Fruit fly (Drosophila melanogaster) whole organism, embryonic: ENCODE measurements around the gene klu.

Source experiments
- Atf6 ChIP-seq: fragments of 200-800 bp; sonication (Bioruptor generic); IDR thresholded peaks from 2 replicates; pipeline ENCODE4 v1.3.6; 2022; ENCODE audit warnings: missing biosample characterization, missing genetic modification characterization
- BtbVII ChIP-seq: fragments of 200-800 bp; sonication (Bioruptor generic); optimal IDR thresholded peaks from 3 replicates; lab custom pipeline; 2017; ENCODE audit warnings: missing biosample characterization, mild to moderate bottlenecking, missing genetic modification characterization
- CG10147 ChIP-seq: fragments of 200-800 bp; sonication (Bioruptor generic); optimal IDR thresholded peaks from 2 replicates; lab custom pipeline; 2019; ENCODE audit warnings: missing biosample characterization, mild to moderate bottlenecking, missing genetic modification characterization, moderate library complexity
- CG10462 ChIP-seq: fragments of 200-800 bp; sonication (Bioruptor generic); optimal IDR thresholded peaks from 2 replicates; lab custom pipeline; 2016; ENCODE audit warnings: missing biosample characterization, missing genetic modification characterization
- CG11085 ChIP-seq: fragments of 200-800 bp; sonication (Bioruptor generic); IDR thresholded peaks from 2 replicates; pipeline ENCODE4 v1.3.6; 2022; ENCODE audit warnings: missing biosample characterization, missing genetic modification characterization
- CG11398 ChIP-seq: fragments of 200-800 bp; sonication (Bioruptor generic); optimal IDR thresholded peaks from 2 replicates; lab custom pipeline; 2016; ENCODE audit warnings: missing biosample characterization, missing genetic modification characterization
- CG11560 ChIP-seq: fragments of 200-800 bp; sonication (Bioruptor generic); IDR thresholded peaks from 3 replicates; pipeline ENCODE4 v1.3.6; 2022; ENCODE audit warnings: missing biosample characterization, missing genetic modification characterization
- CG11723 ChIP-seq: fragments of 200-800 bp; sonication (Bioruptor generic); optimal IDR thresholded peaks from 2 replicates; lab custom pipeline; 2017; ENCODE audit warnings: missing biosample characterization, mild to moderate bottlenecking, missing genetic modification characterization
- CG12744 ChIP-seq: fragments of 200-800 bp; sonication (Bioruptor generic); optimal IDR thresholded peaks from 2 replicates; lab custom pipeline; 2016; ENCODE audit warnings: missing biosample characterization, missing genetic modification characterization
- CG13894 ChIP-seq: fragments of 200-800 bp; sonication (Bioruptor generic); optimal IDR thresholded peaks from 3 replicates; lab custom pipeline; 2018; ENCODE audit warnings: missing biosample characterization, mild to moderate bottlenecking, missing genetic modification characterization, moderate library complexity
- CG14710 ChIP-seq: fragments of 200-800 bp; sonication (Bioruptor generic); optimal IDR thresholded peaks from 3 replicates; lab custom pipeline; 2019; ENCODE audit warnings: missing biosample characterization, mild to moderate bottlenecking, missing genetic modification characterization, moderate library complexity
- CG15514 ChIP-seq: fragments of 200-800 bp; sonication (Bioruptor generic); optimal IDR thresholded peaks from 3 replicates; lab custom pipeline; 2017; ENCODE audit warnings: missing biosample characterization, missing genetic modification characterization, mild to moderate bottlenecking, moderate library complexity, missing genetic modification reagents
- CG1603 ChIP-seq: fragments of 200-800 bp; sonication (Bioruptor generic); optimal IDR thresholded peaks from 2 replicates; lab custom pipeline; 2019; ENCODE audit warnings: missing biosample characterization, mild to moderate bottlenecking, missing genetic modification characterization, moderate library complexity
- CG18619 ChIP-seq: fragments of 200-800 bp; sonication (Bioruptor generic); optimal IDR thresholded peaks from 3 replicates; lab custom pipeline; 2017; ENCODE audit warnings: missing biosample characterization, mild to moderate bottlenecking, missing genetic modification characterization
- CG2116 ChIP-seq: fragments of 200-800 bp; sonication (Bioruptor generic); optimal IDR thresholded peaks from 3 replicates; lab custom pipeline; 2018; ENCODE audit warnings: missing biosample characterization, mild to moderate bottlenecking, missing genetic modification characterization
- CG2199 ChIP-seq: fragments of 200-800 bp; sonication (Bioruptor generic); IDR thresholded peaks from 3 replicates; pipeline ENCODE4 v1.3.6; 2022; ENCODE audit warnings: missing biosample characterization, missing genetic modification characterization
- CG32767 ChIP-seq: fragments of 200-800 bp; sonication (Bioruptor generic); IDR thresholded peaks from 2 replicates; pipeline ENCODE4 v1.3.6; 2022; ENCODE audit warnings: missing biosample characterization, missing genetic modification characterization
- CG3995 ChIP-seq: fragments of 200-800 bp; sonication (Bioruptor generic); optimal IDR thresholded peaks from 3 replicates; lab custom pipeline; 2016; ENCODE audit warnings: missing biosample characterization, missing genetic modification characterization
- CG6689 ChIP-seq: fragments of 200-800 bp; sonication (Bioruptor generic); IDR thresholded peaks from 2 replicates; pipeline ENCODE4 v1.3.6; 2022; ENCODE audit warnings: missing biosample characterization, missing genetic modification characterization
- CG7928 ChIP-seq: fragments of 200-800 bp; sonication (Bioruptor generic); optimal IDR thresholded peaks from 2 replicates; lab custom pipeline; 2017; ENCODE audit warnings: missing biosample characterization, mild to moderate bottlenecking, missing genetic modification characterization
- CG8281 ChIP-seq: fragments of 200-800 bp; sonication (Bioruptor generic); optimal IDR thresholded peaks from 2 replicates; lab custom pipeline; 2018; ENCODE audit warnings: missing biosample characterization, mild to moderate bottlenecking, missing genetic modification characterization, moderate library complexity
- CG8388 ChIP-seq: fragments of 200-800 bp; sonication (Bioruptor generic); optimal IDR thresholded peaks from 2 replicates; lab custom pipeline; 2019; ENCODE audit warnings: missing biosample characterization, mild to moderate bottlenecking, missing genetic modification characterization, moderate library complexity
- CHES-1-like ChIP-seq: fragments of 200-800 bp; sonication (Bioruptor generic); optimal IDR thresholded peaks from 2 replicates; lab custom pipeline; 2016; ENCODE audit warnings: missing biosample characterization, missing genetic modification characterization
- D19A ChIP-seq: fragments of 200-800 bp; optimal IDR thresholded peaks from 3 replicates; lab custom pipeline; 2019; ENCODE audit warnings: missing biosample characterization, mild to moderate bottlenecking, missing genetic modification characterization, moderate library complexity
- Eip74EF ChIP-seq, 2 experiments: fragments of 200-800 bp in 1 of 2; fragments of >200 bp in 1 of 2; sonication (Bioruptor generic) in 1 of 2; optimal IDR thresholded peaks; 2 replicates each; lab custom pipeline; 2017 to 2019; ENCODE audit warnings: missing biosample characterization in 2 of 2, missing genetic modification characterization in 2 of 2, mild to moderate bottlenecking in 1 of 2, moderate library complexity in 1 of 2
- HLH3B ChIP-seq: fragments of 200-800 bp; sonication (Bioruptor generic); IDR thresholded peaks from 2 replicates; pipeline ENCODE4 v1.3.6; 2022; ENCODE audit warnings: missing biosample characterization, missing genetic modification characterization
- Hand ChIP-seq: fragments of 200-800 bp; sonication (Bioruptor generic); optimal IDR thresholded peaks from 2 replicates; lab custom pipeline; 2017; ENCODE audit warnings: mild to moderate bottlenecking, missing biosample characterization, missing genetic modification reagents, missing genetic modification characterization
- Hr78 ChIP-seq, 2 experiments: fragments of 200-800 bp in 1 of 2; fragments of >200 bp in 1 of 2; sonication (Bioruptor generic) in 1 of 2; optimal IDR thresholded peaks; 2 replicates each; lab custom pipeline; 2017 to 2019; ENCODE audit warnings: missing biosample characterization in 2 of 2, missing genetic modification characterization in 2 of 2, mild to moderate bottlenecking in 1 of 2, moderate library complexity in 1 of 2
- MESR4 ChIP-seq: fragments of 200-800 bp; sonication (Bioruptor generic); optimal IDR thresholded peaks from 2 replicates; lab custom pipeline; 2018; ENCODE audit warnings: missing biosample characterization, mild to moderate bottlenecking, missing genetic modification characterization, moderate library complexity
- Myb ChIP-seq: fragments of 200-800 bp; sonication (Bioruptor generic); optimal IDR thresholded peaks from 2 replicates; lab custom pipeline; 2016; ENCODE audit warnings: missing biosample characterization, missing genetic modification characterization
- Oaz ChIP-seq: fragments of 200-800 bp; sonication (Bioruptor generic); IDR thresholded peaks from 2 replicates; pipeline ENCODE4 v1.3.6; 2022; ENCODE audit warnings: missing biosample characterization, missing genetic modification characterization
- Oli ChIP-seq: fragments of 200-800 bp; sonication (Bioruptor generic); optimal IDR thresholded peaks from 2 replicates; lab custom pipeline; 2018; ENCODE audit warnings: missing biosample characterization, mild to moderate bottlenecking, missing genetic modification characterization, moderate library complexity
- PHDP ChIP-seq: fragments of 200-800 bp; sonication (Bioruptor generic); optimal IDR thresholded peaks from 3 replicates; lab custom pipeline; 2018; ENCODE audit warnings: missing biosample characterization, mild to moderate bottlenecking, missing genetic modification characterization, moderate library complexity
- Rx ChIP-seq: fragments of 200-800 bp; sonication (Bioruptor generic); IDR thresholded peaks from 2 replicates; pipeline ENCODE4 v1.3.6; 2022; ENCODE audit warnings: missing biosample characterization, missing genetic modification characterization
- TFAM ChIP-seq: fragments of 200-800 bp; sonication (Bioruptor generic); optimal IDR thresholded peaks from 2 replicates; lab custom pipeline; 2017; ENCODE audit warnings: missing biosample characterization, missing genetic modification characterization, inconsistent platforms
- amos ChIP-seq: fragments of 200-800 bp; sonication (Bioruptor generic); IDR thresholded peaks from 2 replicates; pipeline ENCODE4 v1.3.6; 2022; ENCODE audit warnings: missing biosample characterization, missing genetic modification characterization; ENCODE audit not compliant: partially characterized antibody
- ase ChIP-seq: fragments of 200-800 bp; sonication (Bioruptor generic); IDR thresholded peaks from 3 replicates; pipeline ENCODE4 v1.3.6; 2022; ENCODE audit warnings: missing biosample characterization, missing genetic modification characterization
- disco-r ChIP-seq: fragments of 200-800 bp; sonication (Bioruptor generic); optimal IDR thresholded peaks from 2 replicates; lab custom pipeline; 2016; ENCODE audit warnings: missing biosample characterization, missing genetic modification characterization
- emc ChIP-seq: fragments of 200-800 bp; sonication (Bioruptor generic); optimal IDR thresholded peaks from 2 replicates; lab custom pipeline; 2016; ENCODE audit warnings: missing biosample characterization, missing genetic modification characterization
- en ChIP-seq: fragments of 200-800 bp; sonication (Bioruptor generic); optimal IDR thresholded peaks from 2 replicates; lab custom pipeline; 2016; ENCODE audit warnings: missing biosample characterization, missing genetic modification characterization
- gce ChIP-seq: fragments of 200-800 bp; sonication (Bioruptor generic); IDR thresholded peaks from 3 replicates; pipeline ENCODE4 v1.3.6; 2022; ENCODE audit warnings: missing biosample characterization, missing genetic modification characterization
- gt ChIP-seq: fragments of 200-800 bp; sonication (Bioruptor generic); IDR thresholded peaks from 2 replicates; pipeline ENCODE4 v1.3.6; 2022; ENCODE audit warnings: missing biosample characterization, missing genetic modification characterization
- h ChIP-seq: fragments of >200 bp; optimal IDR thresholded peaks from 2 replicates; lab custom pipeline; 2017
- hth ChIP-seq: fragments of >200 bp; optimal IDR thresholded peaks from 2 replicates; lab custom pipeline; 2017; ENCODE audit warnings: inconsistent platforms
- lilli ChIP-seq: fragments of 200-800 bp; sonication (Bioruptor generic); optimal IDR thresholded peaks from 3 replicates; lab custom pipeline; 2016; ENCODE audit warnings: missing biosample characterization, missing genetic modification characterization
- luna ChIP-seq: fragments of 200-800 bp; sonication (Bioruptor generic); optimal IDR thresholded peaks from 2 replicates; lab custom pipeline; 2016; ENCODE audit warnings: missing biosample characterization, missing genetic modification characterization
- pho ChIP-seq: fragments of 200-800 bp; sonication (Bioruptor generic); optimal IDR thresholded peaks from 2 replicates; lab custom pipeline; 2016; ENCODE audit warnings: missing biosample characterization, missing genetic modification characterization
- psq ChIP-seq: fragments of 200-800 bp; sonication (Bioruptor generic); optimal IDR thresholded peaks from 2 replicates; lab custom pipeline; 2017; ENCODE audit warnings: missing biosample characterization, missing genetic modification characterization
- pum ChIP-seq: fragments of 200-800 bp; sonication (Bioruptor generic); optimal IDR thresholded peaks from 2 replicates; lab custom pipeline; 2016; ENCODE audit warnings: missing biosample characterization, missing genetic modification characterization
- sna ChIP-seq: fragments of 200-800 bp; sonication (Bioruptor generic); IDR thresholded peaks from 2 replicates; pipeline ENCODE4 v1.3.6; 2022; ENCODE audit warnings: missing biosample characterization, missing genetic modification characterization; ENCODE audit not compliant: partially characterized antibody
- so ChIP-seq: fragments of 200-800 bp; sonication (Bioruptor generic); IDR thresholded peaks from 3 replicates; pipeline ENCODE4 v1.3.6; 2022; ENCODE audit warnings: missing biosample characterization, missing genetic modification characterization
- stc ChIP-seq: fragments of 200-800 bp; sonication (Bioruptor generic); IDR thresholded peaks from 2 replicates; pipeline ENCODE4 v1.3.6; 2022; ENCODE audit warnings: missing biosample characterization, missing genetic modification characterization
- tio ChIP-seq: fragments of 200-800 bp; sonication (Bioruptor generic); optimal IDR thresholded peaks from 2 replicates; lab custom pipeline; 2017; ENCODE audit warnings: missing biosample characterization, missing genetic modification characterization, inconsistent platforms

klu gene

DNA sequence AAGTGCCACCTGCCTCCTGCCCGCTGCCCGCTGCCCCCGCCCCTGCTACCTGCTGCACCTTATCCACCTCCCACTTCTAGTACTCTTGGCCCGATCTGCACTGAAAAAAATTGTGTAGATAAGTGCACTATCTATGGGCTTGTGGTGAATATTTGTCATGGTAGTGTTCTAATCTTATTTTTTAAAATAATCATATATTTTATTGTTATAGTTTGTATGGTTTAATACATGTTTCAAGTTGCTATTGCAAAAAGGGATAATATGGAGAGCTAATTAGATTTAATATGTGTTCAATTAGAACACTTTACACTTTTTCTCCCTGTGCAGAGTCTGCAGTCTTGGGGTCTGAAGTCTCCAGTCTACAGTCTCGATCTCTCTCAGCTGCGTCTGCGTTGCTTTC lies 77.6 kb downstream of the klu start (continued):
- TF ChIP-seq CG15514 (GFP tag; lab: Kevin White, UChicago) (no peak), Rx (GFP tag; lab: Robert Waterston, UW) (no peak), TFAM (GFP tag; lab: Kevin White, UChicago) (no peak), CG1603 (tag; lab: Kevin White, UChicago) (no peak), CG2199 (GFP tag; lab: Robert Waterston, UW) (no peak), gt (GFP tag; lab: Robert Waterston, UW) (no peak), CG11560 (no peak), tio (GFP tag; lab: Kevin White, UChicago) (peak; percentile 7), CG13894 (tag; lab: Kevin White, UChicago) (no peak), sna (GFP tag; lab: Robert Waterston, UW) (no peak), MESR4 (GFP tag; lab: Kevin White, UChicago) (no peak), Hand (no peak), HLH3B (GFP tag; lab: Robert Waterston, UW) (no peak), CG6689 (GFP tag; lab: Robert Waterston, UW) (peak; percentile 37; the same call in 1 of the 2 replicates), so (no peak), ase (no peak), CG18619 (GFP tag; lab: Kevin White, UChicago) (no peak), en (GFP tag; lab: Kevin White, UChicago) (no peak), CG8388 (peak; percentile 31), Myb (GFP tag; lab: Kevin White, UChicago) (no peak), D19A (tag; lab: Kevin White, UChicago) (peak; percentile 47), Oli (tag; lab: Kevin White, UChicago) (peak; percentile 53), lilli (no peak), CG11085 (GFP tag; lab: Robert Waterston, UW) (no peak), CG12744 (GFP tag; lab: Kevin White, UChicago) (no peak), emc (GFP tag; lab: Kevin White, UChicago) (no peak), BtbVII (GFP tag; lab: Kevin White, UChicago) (no peak), CG8281 (no peak), psq (GFP tag; lab: Kevin White, UChicago) (no peak), disco-r (GFP tag; lab: Kevin White, UChicago) (no peak), h (no peak), amos (no peak), Hr78 (GFP tag; optimal IDR thresholded peaks at IDR 0.05; lab: Kevin White, UChicago) (peak in 1 of 2 experiments; percentile 1), luna (GFP tag; lab: Kevin White, UChicago) (no peak), CG3995 (GFP tag; lab: Kevin White, UChicago) (no peak), CG11723 (GFP tag; lab: Kevin White, UChicago) (no peak), pho (GFP tag; lab: Kevin White, UChicago) (no peak), CG10147 (no peak), hth (lab: Kevin White, UChicago) (no peak), CG32767 (GFP tag; lab: Robert Waterston, UW) (no peak), pum (GFP tag; lab: Kevin White, UChicago) (no peak), PHDP (tag; lab: Kevin White, UChicago) (peak; percentile 38), CG2116 (GFP tag; lab: Kevin White, UChicago) (no peak), CG10462 (GFP tag; lab: Kevin White, UChicago) (no peak), Atf6 (GFP tag; lab: Robert Waterston, UW) (no peak), CG14710 (tag; lab: Kevin White, UChicago) (peak; percentile 28), Oaz (GFP tag; lab: Robert Waterston, UW) (no peak), stc (GFP tag; lab: Robert Waterston, UW) (no peak), CHES-1-like (GFP tag; lab: Kevin White, UChicago) (no peak), CG11398 (GFP tag; lab: Kevin White, UChicago) (no peak), gce (GFP tag; lab: Robert Waterston, UW) (no peak), CG7928 (GFP tag; lab: Kevin White, UChicago) (no peak), Eip74EF (GFP tag; optimal IDR thresholded peaks at IDR 0.05; lab: Kevin White, UChicago) (no peak)
